Worm (Caenorhabditis elegans) whole organism, L4 larva: ENCODE measurements around the gene F23H12.10.

Source experiments
- F10B5.3 ChIP-seq: sonication (generic microtip); optimal IDR thresholded peaks from 2 replicates; lab custom pipeline; 2016; ENCODE audit warnings: mild to moderate bottlenecking, missing genetic modification characterization, missing compliant biosample characterization
- F26F4.8 ChIP-seq: fragments of 200-800 bp; sonication (Bioruptor generic); conservative IDR thresholded peaks from 2 replicates; pipeline ENCODE4 v1.3.6; 2022; ENCODE audit warnings: missing genetic modification characterization, missing compliant biosample characterization
- T20F7.1 ChIP-seq: fragments of 200-800 bp; sonication (Bioruptor generic); optimal IDR thresholded peaks from 2 replicates; lab custom pipeline; 2018; ENCODE audit warnings: mild to moderate bottlenecking, missing genetic modification characterization, missing compliant biosample characterization
- Y48G9A.11 ChIP-seq: fragments of 200-800 bp; sonication (Bioruptor generic); IDR thresholded peaks from 2 replicates; pipeline ENCODE4 v1.3.6; 2022; ENCODE audit warnings: missing genetic modification reagents, missing genetic modification characterization, missing compliant biosample characterization
- ZK546.5 ChIP-seq, 2 experiments: sonication (generic microtip); optimal IDR thresholded peaks; 2 replicates each; lab custom pipeline; 2017; ENCODE audit warnings: missing biosample characterization in 2 of 2, missing genetic modification characterization in 2 of 2
- aha-1 ChIP-seq: fragments of 150-350 bp; peaks from one replicate; lab custom pipeline; 2014; ENCODE audit warnings: missing biosample characterization, missing genetic modification characterization
- ama-1 ChIP-seq: fragments of 150-350 bp; optimal IDR thresholded peaks from 2 replicates; lab custom pipeline; 2014; ENCODE audit warnings: inconsistent platforms, mixed read lengths
- attf-4 ChIP-seq: sonication (generic microtip); optimal IDR thresholded peaks from 3 replicates; lab custom pipeline; 2017; ENCODE audit warnings: missing biosample characterization, missing genetic modification characterization
- ceh-28 ChIP-seq: fragments of 150-350 bp; optimal IDR thresholded peaks from 2 replicates; lab custom pipeline; 2014; ENCODE audit warnings: missing biosample characterization, missing genetic modification reagents, missing genetic modification characterization
- ceh-82 ChIP-seq: sonication (generic microtip); optimal IDR thresholded peaks from 2 replicates; lab custom pipeline; 2017; ENCODE audit warnings: missing biosample characterization, missing genetic modification characterization
- ces-1 ChIP-seq: fragments of 150-350 bp; sonication (generic microtip); optimal IDR thresholded peaks from 4 replicates; lab custom pipeline; 2014; ENCODE audit warnings: missing biosample characterization, missing genetic modification reagents, missing genetic modification characterization
- daf-12 ChIP-seq: fragments of 150-350 bp; optimal IDR thresholded peaks from 2 replicates; lab custom pipeline; 2014; ENCODE audit warnings: missing biosample characterization, missing genetic modification reagents, missing genetic modification characterization
- daf-16 ChIP-seq, 3 experiments: sonication (generic microtip); optimal IDR thresholded peaks; 2 replicates each; lab custom pipeline; 2016 to 2017; ENCODE audit warnings: missing genetic modification characterization in 3 of 3, missing genetic modification reagents in 3 of 3, mild to moderate bottlenecking in 2 of 3, missing compliant biosample characterization in 2 of 3, missing biosample characterization in 1 of 3, moderate library complexity in 1 of 3
- daf-19 ChIP-seq: fragments of 200-800 bp; sonication (Bioruptor generic); conservative IDR thresholded peaks from 2 replicates; pipeline ENCODE4 v1.3.6; 2022; ENCODE audit warnings: missing genetic modification characterization, missing compliant biosample characterization
- egl-43 ChIP-seq: fragments of 200-800 bp; sonication (Bioruptor generic); IDR thresholded peaks from 2 replicates; pipeline ENCODE4 v1.3.6; 2022; ENCODE audit warnings: missing genetic modification reagents, missing genetic modification characterization, missing compliant biosample characterization
- hlh-11 ChIP-seq: fragments of 200-800 bp; sonication (Bioruptor generic); optimal IDR thresholded peaks from 2 replicates; lab custom pipeline; 2018; ENCODE audit warnings: mild to moderate bottlenecking, missing genetic modification characterization, missing compliant biosample characterization
- hlh-30 ChIP-seq: sonication (generic microtip); optimal IDR thresholded peaks from 2 replicates; lab custom pipeline; 2017; ENCODE audit warnings: antibody characterized with exemption, mild to moderate bottlenecking, missing genetic modification characterization, missing compliant biosample characterization; ENCODE audit not compliant: insufficient read depth
- hmg-1.1 ChIP-seq: fragments of 200-800 bp; sonication (Bioruptor generic); IDR thresholded peaks from 2 replicates; pipeline ENCODE4 v1.3.6; 2022; ENCODE audit warnings: missing genetic modification reagents, missing genetic modification characterization, missing compliant biosample characterization
- lim-7 ChIP-seq: fragments of 200-800 bp; sonication (Bioruptor generic); IDR thresholded peaks from 2 replicates; pipeline ENCODE4 v1.3.6; 2022; ENCODE audit warnings: missing genetic modification characterization, missing compliant biosample characterization
- lin-15B ChIP-seq: fragments of 150-350 bp; sonication (generic microtip); optimal IDR thresholded peaks from 3 replicates; lab custom pipeline; 2014; ENCODE audit warnings: missing biosample characterization, missing genetic modification characterization
- lir-3 ChIP-seq: sonication (generic microtip); optimal IDR thresholded peaks from 2 replicates; lab custom pipeline; 2016; ENCODE audit warnings: mild to moderate bottlenecking, missing genetic modification characterization, missing compliant biosample characterization
- madf-9 ChIP-seq: fragments of 200-800 bp; sonication (Bioruptor generic); conservative IDR thresholded peaks from 2 replicates; pipeline ENCODE4 v1.3.6; 2022; ENCODE audit warnings: missing genetic modification reagents, missing genetic modification characterization, missing compliant biosample characterization
- mdt-29 ChIP-seq: fragments of 200-800 bp; sonication (Bioruptor generic); IDR thresholded peaks from 2 replicates; pipeline ENCODE4 v1.3.6; 2022; ENCODE audit warnings: missing genetic modification reagents, missing genetic modification characterization, missing compliant biosample characterization
- mxl-3 ChIP-seq: fragments of 200-800 bp; sonication (Bioruptor generic); optimal IDR thresholded peaks from 2 replicates; lab custom pipeline; 2018; ENCODE audit warnings: mild to moderate bottlenecking, missing genetic modification characterization, missing compliant biosample characterization
- nhr-102 ChIP-seq: sonication (generic microtip); optimal IDR thresholded peaks from 2 replicates; lab custom pipeline; 2016; ENCODE audit warnings: mild to moderate bottlenecking, missing genetic modification characterization, moderate library complexity, missing compliant biosample characterization
- nhr-237 ChIP-seq: sonication (generic microtip); optimal IDR thresholded peaks from 2 replicates; lab custom pipeline; 2017; ENCODE audit warnings: missing biosample characterization, missing genetic modification characterization
- nhr-28 ChIP-seq: fragments of 150-350 bp; optimal IDR thresholded peaks from 2 replicates; lab custom pipeline; 2014; ENCODE audit warnings: missing biosample characterization, missing genetic modification characterization
- nhr-41 ChIP-seq: fragments of 200-800 bp; sonication (Bioruptor generic); IDR thresholded peaks from 2 replicates; pipeline ENCODE4 v1.3.6; 2022; ENCODE audit warnings: missing genetic modification reagents, missing genetic modification characterization, missing compliant biosample characterization
- nhr-42 ChIP-seq: fragments of 200-800 bp; sonication (Bioruptor generic); IDR thresholded peaks from 2 replicates; pipeline ENCODE4 v1.3.6; 2022; ENCODE audit warnings: missing genetic modification characterization, missing compliant biosample characterization
- nhr-48 ChIP-seq: sonication (generic microtip); optimal IDR thresholded peaks from 2 replicates; lab custom pipeline; 2016; ENCODE audit warnings: mild to moderate bottlenecking, missing genetic modification characterization, missing compliant biosample characterization
- nhr-76 ChIP-seq: fragments of 150-350 bp; optimal IDR thresholded peaks from 2 replicates; lab custom pipeline; 2014; ENCODE audit warnings: missing biosample characterization, missing genetic modification characterization
- pha-4 ChIP-seq, 2 experiments: fragments of 150-350 bp in 1 of 2; fragments of 200-800 bp in 1 of 2; sonication (Bioruptor generic) in 1 of 2; IDR thresholded peaks in 1 of 2; optimal IDR thresholded peaks in 1 of 2; 2 replicates each; pipeline versions ENCODE4 v1.3.6 to Lab custom; 2014 to 2022; ENCODE audit warnings: missing genetic modification characterization in 2 of 2, missing genetic modification reagents in 2 of 2, missing biosample characterization in 1 of 2, missing compliant biosample characterization in 1 of 2
- pqm-1 ChIP-seq: sonication (generic microtip); optimal IDR thresholded peaks from 2 replicates; lab custom pipeline; 2017; ENCODE audit warnings: missing biosample characterization, missing genetic modification characterization
- snpc-1.2 ChIP-seq: fragments of 200-800 bp; sonication (Bioruptor generic); IDR thresholded peaks from 2 replicates; pipeline ENCODE4 v1.3.6; 2022; ENCODE audit warnings: missing genetic modification reagents, missing genetic modification characterization, missing compliant biosample characterization
- snpc-4 ChIP-seq: fragments of 150-350 bp; optimal IDR thresholded peaks from 2 replicates; lab custom pipeline; 2014; ENCODE audit warnings: missing biosample characterization, missing genetic modification characterization
- spr-3 ChIP-seq: fragments of 200-800 bp; sonication (Bioruptor generic); optimal IDR thresholded peaks from 2 replicates; lab custom pipeline; 2018; ENCODE audit warnings: mild to moderate bottlenecking, missing genetic modification characterization, missing compliant biosample characterization
- unc-39 ChIP-seq: sonication (generic microtip); optimal IDR thresholded peaks from 2 replicates; lab custom pipeline; 2017; ENCODE audit warnings: missing biosample characterization, missing genetic modification characterization
- unc-62 ChIP-seq, 3 experiments: fragments of 150-350 bp in 1 of 3; sonication (generic microtip); optimal IDR thresholded peaks in 2 of 3; peaks in 1 of 3; 1 replicate in 1 of 3; 2 replicates in 2 of 3; lab custom pipeline; 2014 to 2017; ENCODE audit warnings: missing biosample characterization in 3 of 3, missing genetic modification characterization in 3 of 3, missing genetic modification reagents in 3 of 3, missing genotype in 1 of 3
- zag-1 ChIP-seq: fragments of 150-350 bp; optimal IDR thresholded peaks from 2 replicates; lab custom pipeline; 2014; ENCODE audit warnings: missing biosample characterization, missing genetic modification characterization
- zip-2 ChIP-seq: fragments of 150-350 bp; optimal IDR thresholded peaks from 2 replicates; lab custom pipeline; 2014; ENCODE audit warnings: missing biosample characterization, missing genetic modification characterization

F23H12.10 gene

DNA sequence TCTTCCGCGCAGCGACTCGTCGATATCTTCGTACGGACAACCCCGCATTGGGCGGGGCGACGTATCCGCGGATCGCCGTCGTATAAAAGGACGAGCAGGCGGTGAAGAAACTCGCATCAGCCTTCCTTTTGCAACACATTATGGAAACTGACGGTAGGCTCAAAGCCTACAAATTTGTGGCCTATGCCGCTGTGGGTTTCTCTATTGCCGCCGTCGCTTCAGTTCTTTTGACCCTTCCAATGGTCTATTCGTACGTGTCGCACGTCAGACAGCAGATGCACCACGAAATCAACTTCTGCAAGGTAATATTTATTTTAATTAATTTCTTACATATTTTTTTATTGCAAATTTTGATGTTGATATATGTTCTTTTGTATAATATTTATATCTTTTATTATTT is 21.2 kb downstream of the F23H12.10 start:
- TF ChIP-seq nhr-102 (no peak), madf-9 (GFP tag; lab: Robert Waterston, UW) (no peak), ceh-28 (tag; lab: Kevin White, UChicago) (no peak), Y48G9A.11 (GFP tag; lab: Robert Waterston, UW) (no peak), T20F7.1 (GFP tag; lab: Kevin White, UChicago) (no peak), hlh-11 (tag; lab: Kevin White, UChicago) (peak; percentile 11), aha-1 (tag; lab: Kevin White, UChicago) (no peak), ama-1 (lab: Kevin White, UChicago) (peak; percentile 55), ZK546.5 (tag; optimal IDR thresholded peaks at IDR 0.05; lab: Kevin White, UChicago) (no peak)

- TF ChIP-seq F10B5.3 (tag; lab: Kevin White, UChicago) (no peak), nhr-102 (no peak), pha-4 (GFP tag; IDR thresholded peaks at IDR 0.05; lab: Robert Waterston, UW) (no peak), pha-4 (tag; optimal IDR thresholded peaks at IDR 0.05; lab: Kevin White, UChicago) (no peak), unc-62 (GFP tag; optimal IDR thresholded peaks at IDR 0.05 in 1 of 2; lab: Kevin White, UChicago) (no peak), unc-62 (tag; optimal IDR thresholded peaks at IDR 0.05; lab: Kevin White, UChicago) (no peak), nhr-42 (GFP tag; lab: Robert Waterston, UW) (no peak)
Measured at ce11 chrV:12352445-12352844, 21.6 kb downstream of the F23H12.10 start, which contains the start of gene sqt-3. Gene sqt-3, plus strand, starts transcription at chrV:12352745.

DNA sequence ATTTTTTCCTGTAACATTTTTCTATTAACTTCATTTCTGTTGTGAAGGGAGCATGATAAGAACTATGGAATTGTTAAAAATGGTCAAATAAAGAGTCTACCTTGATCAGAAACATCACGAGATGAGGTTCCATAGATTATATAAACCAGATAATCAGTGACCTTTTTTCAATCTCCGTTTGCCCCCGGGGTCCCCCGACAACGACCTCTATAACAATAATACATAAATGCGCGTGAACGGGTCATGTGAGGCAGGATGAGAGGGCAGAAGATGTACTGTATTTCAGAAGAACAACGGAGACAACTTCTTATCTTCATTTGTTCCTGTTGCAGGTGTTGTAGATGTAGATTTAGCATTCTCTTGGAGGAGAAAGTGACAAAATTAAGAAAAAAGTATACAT is 22.2 kb downstream of the F23H12.10 start:
- TF ChIP-seq T20F7.1 (GFP tag; lab: Kevin White, UChicago) (no peak), hlh-11 (tag; lab: Kevin White, UChicago) (peak; percentile 14), hlh-30 (tag; lab: Kevin White, UChicago) (peak; percentile 63)
- TF ChIP-seq, all 104 proteins: peak for 2

ce11 chrV:12349365-12349764 is 24.7 kb downstream of the F23H12.10 start:
- TF ChIP-seq nhr-48 (tag; lab: Kevin White, UChicago): peak; percentile 42
- TF ChIP-seq hlh-11 (tag; lab: Kevin White, UChicago): peak; percentile 31
- TF ChIP-seq ceh-82 (tag; lab: Kevin White, UChicago): no peak
- TF ChIP-seq, all 104 proteins: peak for 2

DNA sequence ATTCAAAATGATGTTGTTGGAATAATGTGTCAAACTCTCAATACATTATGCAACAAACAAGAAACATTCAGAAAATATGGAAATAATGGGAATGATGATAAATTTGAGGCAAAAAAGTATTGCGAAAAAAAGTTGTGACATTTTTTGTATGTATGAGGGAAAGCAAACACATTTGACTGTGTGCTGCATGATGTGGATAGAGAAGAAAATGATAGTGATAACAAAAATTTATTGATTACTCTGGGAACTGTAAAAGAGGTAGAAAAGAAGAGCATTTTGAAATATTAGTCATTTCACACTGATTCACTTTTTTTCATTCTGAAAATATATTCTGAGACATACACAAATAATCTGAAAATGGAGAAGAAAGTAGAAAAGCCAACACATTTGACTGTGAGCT is 26.2 kb downstream of the F23H12.10 start:
- TF ChIP-seq unc-39: no peak
- TF ChIP-seq hlh-30 (tag; lab: Kevin White, UChicago): no peak
- TF ChIP-seq lin-15B: no peak
- TF ChIP-seq nhr-28 (tag; lab: Kevin White, UChicago): peak; percentile 26
- no peak for TF ChIP-seq lim-7 (GFP tag; lab: Robert Waterston, UW)
- TF ChIP-seq T20F7.1 (GFP tag; lab: Kevin White, UChicago): no peak
- peak; percentile 27 for TF ChIP-seq pqm-1
- TF ChIP-seq attf-4 (tag; lab: Kevin White, UChicago): no peak
- TF ChIP-seq nhr-41 (GFP tag; lab: Robert Waterston, UW): no peak
- TF ChIP-seq pha-4 (GFP tag; IDR thresholded peaks at IDR 0.05; lab: Robert Waterston, UW): no peak
- no peak for TF ChIP-seq pha-4 (tag; optimal IDR thresholded peaks at IDR 0.05; lab: Kevin White, UChicago)
- no peak for TF ChIP-seq zag-1 (tag; lab: Kevin White, UChicago)
- TF ChIP-seq F26F4.8 (GFP tag; lab: Robert Waterston, UW): no peak
- TF ChIP-seq daf-16 (GFP tag; optimal IDR thresholded peaks at IDR 0.05; lab: Kevin White, UChicago): no peak
- TF ChIP-seq daf-16 (tag; optimal IDR thresholded peaks at IDR 0.05; lab: Kevin White, UChicago): peak; percentile 17
- peak in 1 of 2 experiments; percentile 58 for TF ChIP-seq unc-62 (GFP tag; optimal IDR thresholded peaks at IDR 0.05 in 1 of 2; lab: Kevin White, UChicago)
- no peak for TF ChIP-seq unc-62 (tag; optimal IDR thresholded peaks at IDR 0.05; lab: Kevin White, UChicago)
- TF ChIP-seq nhr-237 (tag; lab: Kevin White, UChicago): no peak

DNA sequence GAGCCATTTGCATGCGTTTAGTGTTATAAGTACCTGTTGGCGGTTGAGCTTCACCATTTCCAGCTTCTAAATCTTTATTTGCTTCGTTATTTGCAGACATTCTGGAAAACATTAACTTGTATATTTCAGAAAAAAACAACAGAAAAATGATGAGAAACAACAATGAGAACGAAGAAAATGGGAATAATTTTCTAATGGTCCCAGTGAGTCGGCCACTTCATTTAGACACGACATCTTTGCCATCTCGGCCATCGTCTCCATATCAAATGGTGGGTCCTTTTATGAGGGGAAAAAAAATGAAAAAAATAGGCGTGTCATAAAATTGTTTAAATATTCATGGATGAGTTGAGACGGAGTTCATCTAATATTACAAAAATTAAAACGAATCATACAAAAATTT is 28.3 kb downstream of the F23H12.10 start, which contains the start of gene snb-2:
Gene snb-2, minus strand, starts transcription at position 101 of the 400 bp plus-strand sequence.
- TF ChIP-seq ces-1 (GFP tag; lab: Kevin White, UChicago) (no peak), egl-43 (GFP tag; lab: Robert Waterston, UW) (no peak), hmg-1.1 (GFP tag; lab: Robert Waterston, UW) (no peak), snpc-4 (tag; lab: Kevin White, UChicago) (no peak), daf-19 (no peak), nhr-76 (tag; lab: Kevin White, UChicago) (no peak), spr-3 (GFP tag; lab: Kevin White, UChicago) (no peak), nhr-28 (tag; lab: Kevin White, UChicago) (no peak), daf-12 (tag; lab: Kevin White, UChicago) (no peak), F10B5.3 (tag; lab: Kevin White, UChicago) (no peak), mdt-29 (no peak), zip-2 (tag; lab: Kevin White, UChicago) (no peak), mxl-3 (GFP tag; lab: Kevin White, UChicago) (no peak), snpc-1.2 (GFP tag; lab: Robert Waterston, UW) (no peak), ama-1 (lab: Kevin White, UChicago) (no peak), lir-3 (tag; lab: Kevin White, UChicago) (no peak)
